Worm (Caenorhabditis elegans): ENCODE measurements around the gene T21D9.2.

ce11 chrX:2074055-2074454 is 22.6 kb downstream of the T21D9.2 start, which contains the start of gene txdc-12.2:
- TF ChIP-seq jun-1 (tag; optimal IDR thresholded peaks at IDR 0.05) (no peak), nhr-11 (tag; optimal IDR thresholded peaks at IDR 0.05) (no peak), zfp-2 (tag; optimal IDR thresholded peaks at IDR 0.05) (no peak)

Data from whole organism, L4 larva.